Worm (Caenorhabditis elegans) whole organism, L2 larva: Measurements from ENCODE around the gene C47D2.1.

ENCODE experiments used
- blmp-1 ChIP-seq: sonication (generic microtip); optimal IDR thresholded peaks from 2 replicates; lab custom pipeline; 2017; ENCODE audit warnings: missing genetic modification characterization, mild to moderate bottlenecking, missing compliant biosample characterization, antibody characterized with exemption, moderate library complexity; ENCODE audit not compliant: insufficient read depth
- lin-13 ChIP-seq: fragments of 150-350 bp; optimal IDR thresholded peaks from 2 replicates; lab custom pipeline; 2014; ENCODE audit warnings: missing biosample characterization, missing genetic modification reagents, missing genetic modification characterization
- nhr-11 ChIP-seq: fragments of 150-350 bp; optimal IDR thresholded peaks from 2 replicates; lab custom pipeline; 2014; ENCODE audit warnings: missing biosample characterization, missing genetic modification characterization
- ztf-11 ChIP-seq: sonication (generic microtip); optimal IDR thresholded peaks from 2 replicates; lab custom pipeline; 2017; ENCODE audit warnings: missing biosample characterization, missing genetic modification characterization

DNA sequence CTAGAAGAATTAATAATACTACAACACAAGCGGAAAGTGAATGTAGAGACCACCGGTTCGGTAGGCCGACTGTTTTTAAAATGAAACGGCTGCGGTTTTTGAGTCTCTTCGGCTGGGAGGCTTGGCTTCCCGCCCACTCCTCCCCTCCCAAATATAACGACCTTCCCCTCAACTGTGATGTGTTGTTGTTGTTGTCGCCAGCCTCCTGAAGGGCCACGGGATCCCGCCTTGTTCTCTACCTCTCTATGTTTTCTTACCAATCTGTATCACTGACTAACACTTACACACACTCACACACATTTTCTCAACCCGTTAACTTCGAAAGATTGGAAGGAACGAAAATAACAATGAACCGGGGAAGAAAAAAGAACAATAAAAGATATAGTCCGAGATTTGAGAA lies 18.7 kb downstream of the C47D2.1 start:
- TF ChIP-seq ztf-11 (tag; lab: Kevin White, UChicago) (no peak), blmp-1 (tag; lab: Kevin White, UChicago) (no peak), lin-13 (GFP tag; lab: Kevin White, UChicago) (no peak), nhr-11 (tag; lab: Kevin White, UChicago) (no peak)
